Fruit fly (Drosophila melanogaster) whole organism, adult: ENCODE measurements around the gene CG34297.

Experiments
- CG11617 ChIP-seq: fragments of 200-800 bp; sonication (Bioruptor generic); optimal IDR thresholded peaks from 2 replicates; lab custom pipeline; 2017; ENCODE audit warnings: mild to moderate bottlenecking, missing biosample characterization, missing genetic modification reagents, missing genetic modification characterization
- CG12768 ChIP-seq: fragments of 200-800 bp; sonication (Bioruptor generic); optimal IDR thresholded peaks from 2 replicates; lab custom pipeline; 2017; ENCODE audit warnings: missing biosample characterization, missing genetic modification characterization, mild to moderate bottlenecking, moderate library complexity, missing genetic modification reagents
- CG14711 ChIP-seq: fragments of 200-800 bp; sonication (Bioruptor generic); optimal IDR thresholded peaks from 2 replicates; lab custom pipeline; 2018; ENCODE audit warnings: missing biosample characterization, mild to moderate bottlenecking, missing genetic modification characterization, moderate library complexity
- CG1620 ChIP-seq: fragments of 200-800 bp; sonication (Bioruptor generic); optimal IDR thresholded peaks from 2 replicates; lab custom pipeline; 2016; ENCODE audit warnings: missing biosample characterization, missing genetic modification characterization
- CG33017 ChIP-seq: fragments of 200-800 bp; sonication (Bioruptor generic); optimal IDR thresholded peaks from 2 replicates; lab custom pipeline; 2018; ENCODE audit warnings: missing biosample characterization, mild to moderate bottlenecking, missing genetic modification characterization, moderate library complexity
- CG5204 ChIP-seq: fragments of 200-800 bp; sonication (Bioruptor generic); optimal IDR thresholded peaks from 2 replicates; lab custom pipeline; 2016; ENCODE audit warnings: missing biosample characterization, missing genetic modification characterization
- CG7045 ChIP-seq: fragments of 200-800 bp; sonication (Bioruptor generic); optimal IDR thresholded peaks from 2 replicates; lab custom pipeline; 2017; ENCODE audit warnings: missing biosample characterization, mild to moderate bottlenecking, missing genetic modification characterization
- CG7101 ChIP-seq: fragments of 200-800 bp; sonication (Bioruptor generic); optimal IDR thresholded peaks from 2 replicates; lab custom pipeline; 2018; ENCODE audit warnings: missing biosample characterization, mild to moderate bottlenecking, missing genetic modification characterization, moderate library complexity
- Clk ChIP-seq: fragments of 200-800 bp; sonication (Bioruptor generic); optimal IDR thresholded peaks from 2 replicates; lab custom pipeline; 2017; ENCODE audit warnings: missing biosample characterization, missing genetic modification characterization
- Crg-1 ChIP-seq: fragments of 200-800 bp; sonication (Bioruptor generic); optimal IDR thresholded peaks from 2 replicates; lab custom pipeline; 2016; ENCODE audit warnings: missing biosample characterization, missing genetic modification characterization
- Hr96 ChIP-seq: fragments of 200-800 bp; sonication (Bioruptor generic); optimal IDR thresholded peaks from 2 replicates; lab custom pipeline; 2016; ENCODE audit warnings: missing biosample characterization, missing genetic modification characterization
- Mnt ChIP-seq: fragments of 200-800 bp; sonication (Bioruptor generic); optimal IDR thresholded peaks from 2 replicates; lab custom pipeline; 2016; ENCODE audit warnings: missing biosample characterization, mild to moderate bottlenecking, missing genetic modification characterization
- bab1 ChIP-seq: fragments of 200-800 bp; sonication (Bioruptor generic); optimal IDR thresholded peaks from 3 replicates; lab custom pipeline; 2019; ENCODE audit warnings: missing biosample characterization, mild to moderate bottlenecking, missing genetic modification characterization, moderate library complexity
- cic ChIP-seq: fragments of 200-800 bp; sonication (Bioruptor generic); optimal IDR thresholded peaks from 2 replicates; lab custom pipeline; 2017; ENCODE audit warnings: missing biosample characterization, mild to moderate bottlenecking, missing genetic modification characterization, moderate library complexity
- cnc ChIP-seq, 2 experiments: fragments of >200 bp; optimal IDR thresholded peaks; 2 replicates each; lab custom pipeline; 2017
- kay ChIP-seq: fragments of 200-800 bp; sonication (Bioruptor generic); peaks from one replicate; lab custom pipeline; 2016; ENCODE audit warnings: missing biosample characterization, missing genetic modification characterization, borderline replicate concordance
- ovo ChIP-seq: fragments of 200-800 bp; sonication (Bioruptor generic); optimal IDR thresholded peaks from 2 replicates; lab custom pipeline; 2016; ENCODE audit warnings: missing biosample characterization, missing genetic modification characterization
- pad ChIP-seq: fragments of 200-800 bp; sonication (Bioruptor generic); optimal IDR thresholded peaks from 3 replicates; lab custom pipeline; 2017; ENCODE audit warnings: missing biosample characterization, missing genetic modification characterization, mild to moderate bottlenecking, moderate library complexity, missing genetic modification reagents
- tj ChIP-seq: fragments of 200-800 bp; sonication (Bioruptor generic); optimal IDR thresholded peaks from 3 replicates; lab custom pipeline; 2017; ENCODE audit warnings: missing biosample characterization, mild to moderate bottlenecking, missing genetic modification characterization, moderate library complexity
- toe ChIP-seq: fragments of 200-800 bp; sonication (Bioruptor generic); optimal IDR thresholded peaks from 2 replicates; lab custom pipeline; 2016; ENCODE audit warnings: missing biosample characterization, missing genetic modification characterization

CG34297 gene

dm6 chr3R:6747907-6748306, at the start of gene CG34297:
Gene CG34297 (minus strand): TSS chr3R:6748007.
- TF ChIP-seq kay (GFP tag; lab: Kevin White, UChicago) (no peak), cnc (optimal IDR thresholded peaks at IDR 0.05; lab: Kevin White, UChicago) (no peak), Mnt (no peak), ovo (GFP tag; lab: Kevin White, UChicago) (no peak), CG7101 (tag; lab: Kevin White, UChicago) (no peak), CG1620 (GFP tag; lab: Kevin White, UChicago) (no peak), cic (GFP tag; lab: Kevin White, UChicago) (no peak), CG7045 (GFP tag; lab: Kevin White, UChicago) (no peak), pad (GFP tag; lab: Kevin White, UChicago) (no peak), tj (GFP tag; lab: Kevin White, UChicago) (no peak), CG12768 (GFP tag; lab: Kevin White, UChicago) (no peak), Clk (GFP tag; lab: Kevin White, UChicago) (no peak), CG14711 (tag; lab: Kevin White, UChicago) (no peak), CG11617 (GFP tag; lab: Kevin White, UChicago) (no peak), Hr96 (GFP tag; lab: Kevin White, UChicago) (no peak), Crg-1 (GFP tag; lab: Kevin White, UChicago) (no peak), toe (GFP tag; lab: Kevin White, UChicago) (no peak), CG5204 (GFP tag; lab: Kevin White, UChicago) (no peak), CG33017 (tag; lab: Kevin White, UChicago) (no peak), bab1 (GFP tag; lab: Kevin White, UChicago) (no peak)

dm6 chr3R:6791189-6791886, 43.5 kb upstream of the CG34297 start, which contains the start of gene Dfd:
Gene Dfd (plus strand): TSS chr3R:6791836.
- no peak for TF ChIP-seq CG7045 (GFP tag; lab: Kevin White, UChicago)
- no peak for TF ChIP-seq ovo (GFP tag; lab: Kevin White, UChicago)
- no peak for TF ChIP-seq CG5204 (GFP tag; lab: Kevin White, UChicago)
- no peak for TF ChIP-seq kay (GFP tag; lab: Kevin White, UChicago)
- no peak for TF ChIP-seq cnc (optimal IDR thresholded peaks at IDR 0.05; lab: Kevin White, UChicago)
- TF ChIP-seq toe (GFP tag; lab: Kevin White, UChicago), result no peak
- TF ChIP-seq CG7101 (tag; lab: Kevin White, UChicago), result no peak
- no peak for TF ChIP-seq Crg-1 (GFP tag; lab: Kevin White, UChicago)
- TF ChIP-seq Mnt, result no peak
- TF ChIP-seq bab1 (GFP tag; lab: Kevin White, UChicago), result no peak
- no peak for TF ChIP-seq cic (GFP tag; lab: Kevin White, UChicago)
- TF ChIP-seq Hr96 (GFP tag; lab: Kevin White, UChicago), result no peak
- no peak for TF ChIP-seq CG1620 (GFP tag; lab: Kevin White, UChicago)
- TF ChIP-seq CG12768 (GFP tag; lab: Kevin White, UChicago), result no peak
- no peak for TF ChIP-seq CG11617 (GFP tag; lab: Kevin White, UChicago)
- no peak for TF ChIP-seq tj (GFP tag; lab: Kevin White, UChicago)
- TF ChIP-seq CG14711 (tag; lab: Kevin White, UChicago), result no peak

- TF ChIP-seq CG12768 (GFP tag; lab: Kevin White, UChicago), result no peak
Observed at dm6 chr3R:6780004-6780403, 32.2 kb upstream of the CG34297 start.

- TF ChIP-seq CG7101 (tag; lab: Kevin White, UChicago) (no peak), CG12768 (GFP tag; lab: Kevin White, UChicago) (no peak), kay (GFP tag; lab: Kevin White, UChicago) (peak; percentile 8), CG1620 (GFP tag; lab: Kevin White, UChicago) (no peak)
Observed at dm6 chr3R:6776797-6777196, 29.0 kb upstream of the CG34297 start.

- no peak for TF ChIP-seq CG7045 (GFP tag; lab: Kevin White, UChicago)
- no peak for TF ChIP-seq tj (GFP tag; lab: Kevin White, UChicago)
- TF ChIP-seq toe (GFP tag; lab: Kevin White, UChicago), result no peak
- TF ChIP-seq Hr96 (GFP tag; lab: Kevin White, UChicago), result no peak
- TF ChIP-seq CG33017 (tag; lab: Kevin White, UChicago), result no peak
Observed at dm6 chr3R:6771797-6772196, 24.0 kb upstream of the CG34297 start.

dm6 chr3R:6768256-6768655, 20.4 kb upstream of the CG34297 start:
- TF ChIP-seq CG7045 (GFP tag; lab: Kevin White, UChicago) (no peak), CG12768 (GFP tag; lab: Kevin White, UChicago) (no peak), cic (GFP tag; lab: Kevin White, UChicago) (no peak), CG11617 (GFP tag; lab: Kevin White, UChicago) (no peak), CG5204 (GFP tag; lab: Kevin White, UChicago) (no peak), kay (GFP tag; lab: Kevin White, UChicago) (no peak), Clk (GFP tag; lab: Kevin White, UChicago) (no peak), CG14711 (tag; lab: Kevin White, UChicago) (no peak), ovo (GFP tag; lab: Kevin White, UChicago) (no peak), pad (GFP tag; lab: Kevin White, UChicago) (no peak), CG7101 (tag; lab: Kevin White, UChicago) (no peak)
